Worm (Caenorhabditis elegans) whole organism, late embryonic: ENCODE measurements around the gene R09F10.1.

Source experiments
- F13H6.1 ChIP-seq: sonication (generic microtip); optimal IDR thresholded peaks from 2 replicates; lab custom pipeline; 2016; ENCODE audit warnings: missing genetic modification characterization, missing compliant biosample characterization
- ahr-1 ChIP-seq: sonication (generic microtip); optimal IDR thresholded peaks from 2 replicates; lab custom pipeline; 2016; ENCODE audit warnings: missing genetic modification characterization, missing compliant biosample characterization
- ceh-14 ChIP-seq: sonication (generic microtip); optimal IDR thresholded peaks from 2 replicates; lab custom pipeline; 2016; ENCODE audit warnings: missing genotype, missing genetic modification characterization, missing compliant biosample characterization
- ceh-18 ChIP-seq: sonication (generic microtip); optimal IDR thresholded peaks from 2 replicates; lab custom pipeline; 2016; ENCODE audit warnings: missing genetic modification characterization, missing compliant biosample characterization
- ceh-2 ChIP-seq: sonication (generic microtip); optimal IDR thresholded peaks from 2 replicates; lab custom pipeline; 2016; ENCODE audit warnings: missing genotype, missing genetic modification characterization, missing compliant biosample characterization
- ceh-22 ChIP-seq: sonication (generic microtip); optimal IDR thresholded peaks from 2 replicates; lab custom pipeline; 2017; ENCODE audit warnings: missing biosample characterization, missing genetic modification characterization
- ceh-24 ChIP-seq: sonication (generic microtip); optimal IDR thresholded peaks from 2 replicates; lab custom pipeline; 2016; ENCODE audit warnings: mild to moderate bottlenecking, missing genetic modification characterization, missing compliant biosample characterization
- ceh-30 ChIP-seq: fragments of 150-350 bp; optimal IDR thresholded peaks from 2 replicates; lab custom pipeline; 2014; ENCODE audit warnings: missing biosample characterization, missing genetic modification characterization
- ceh-31 ChIP-seq: sonication (generic microtip); optimal IDR thresholded peaks from 2 replicates; lab custom pipeline; 2016; ENCODE audit warnings: missing genetic modification characterization, missing compliant biosample characterization
- ceh-34 ChIP-seq: sonication (generic microtip); optimal IDR thresholded peaks from 2 replicates; lab custom pipeline; 2016; ENCODE audit warnings: mild to moderate bottlenecking, missing genetic modification characterization, missing compliant biosample characterization
- ceh-45 ChIP-seq: fragments of 200-800 bp; sonication (Bioruptor generic); IDR thresholded peaks from 2 replicates; pipeline ENCODE4 v1.3.6; 2022; ENCODE audit warnings: missing genetic modification reagents, missing genetic modification characterization, missing compliant biosample characterization
- che-1 ChIP-seq: sonication (generic microtip); optimal IDR thresholded peaks from 2 replicates; lab custom pipeline; 2016; ENCODE audit warnings: mild to moderate bottlenecking, missing genetic modification characterization, missing compliant biosample characterization
- dmd-4 ChIP-seq: sonication (generic microtip); optimal IDR thresholded peaks from 2 replicates; lab custom pipeline; 2016; ENCODE audit warnings: borderline replicate concordance, missing genetic modification characterization, missing compliant biosample characterization
- dve-1 ChIP-seq: sonication (generic microtip); optimal IDR thresholded peaks from 2 replicates; lab custom pipeline; 2017; ENCODE audit warnings: antibody characterized with exemption, mild to moderate bottlenecking, missing genetic modification characterization, missing compliant biosample characterization
- elt-2 ChIP-seq: sonication (generic microtip); optimal IDR thresholded peaks from 2 replicates; lab custom pipeline; 2016; ENCODE audit warnings: missing genetic modification reagents, missing genetic modification characterization, missing compliant biosample characterization
- ets-4 ChIP-seq: sonication (generic microtip); optimal IDR thresholded peaks from 2 replicates; lab custom pipeline; 2016; ENCODE audit warnings: missing genetic modification characterization, missing compliant biosample characterization
- fax-1 ChIP-seq: sonication (generic microtip); optimal IDR thresholded peaks from 2 replicates; lab custom pipeline; 2016; ENCODE audit warnings: missing genotype, missing genetic modification characterization, missing compliant biosample characterization
- hlh-30 ChIP-seq: sonication (generic microtip); optimal IDR thresholded peaks from 2 replicates; lab custom pipeline; 2017; ENCODE audit warnings: antibody characterized with exemption, missing genetic modification characterization, missing compliant biosample characterization; ENCODE audit not compliant: insufficient read depth
- hlh-6 ChIP-seq: sonication (generic microtip); optimal IDR thresholded peaks from 2 replicates; lab custom pipeline; 2016; ENCODE audit warnings: missing genotype, missing genetic modification characterization, missing compliant biosample characterization
- hlh-8 ChIP-seq: sonication (generic microtip); optimal IDR thresholded peaks from 2 replicates; lab custom pipeline; 2016; ENCODE audit warnings: missing genotype, missing genetic modification characterization, missing compliant biosample characterization
- lim-6 ChIP-seq: sonication (generic microtip); optimal IDR thresholded peaks from 2 replicates; lab custom pipeline; 2016; ENCODE audit warnings: missing genetic modification characterization, missing compliant biosample characterization
- nfya-1 ChIP-seq: sonication (generic microtip); optimal IDR thresholded peaks from 2 replicates; lab custom pipeline; 2017; ENCODE audit warnings: missing genetic modification characterization, mild to moderate bottlenecking, missing compliant biosample characterization, antibody characterized with exemption, moderate library complexity
- nhr-11 ChIP-seq: fragments of 150-350 bp; optimal IDR thresholded peaks from 2 replicates; lab custom pipeline; 2014; ENCODE audit warnings: missing biosample characterization, missing genetic modification characterization
- pag-3 ChIP-seq: sonication (generic microtip); optimal IDR thresholded peaks from 2 replicates; lab custom pipeline; 2016; ENCODE audit warnings: missing compliant biosample characterization, missing genetic modification characterization, borderline replicate concordance
- pat-9 ChIP-seq: fragments of 200-800 bp; sonication (Bioruptor generic); optimal IDR thresholded peaks from 2 replicates; lab custom pipeline; 2018; ENCODE audit warnings: mild to moderate bottlenecking, missing genetic modification characterization, moderate library complexity, missing compliant biosample characterization
- pax-1 ChIP-seq: fragments of 150-350 bp; optimal IDR thresholded peaks from 2 replicates; lab custom pipeline; 2014; ENCODE audit warnings: missing biosample characterization, missing genetic modification characterization
- pha-2 ChIP-seq: sonication (generic microtip); optimal IDR thresholded peaks from 2 replicates; lab custom pipeline; 2017; ENCODE audit warnings: mild to moderate bottlenecking, missing genetic modification characterization, missing compliant biosample characterization
- pha-4 ChIP-seq: fragments of 150-350 bp; optimal IDR thresholded peaks from 2 replicates; lab custom pipeline; 2018; ENCODE audit warnings: missing biosample characterization, missing genetic modification reagents, missing genetic modification characterization
- ref-2 ChIP-seq: sonication (generic microtip); optimal IDR thresholded peaks from 2 replicates; lab custom pipeline; 2016; ENCODE audit warnings: missing genetic modification characterization, missing compliant biosample characterization
- rnt-1 ChIP-seq: sonication (generic microtip); optimal IDR thresholded peaks from 2 replicates; lab custom pipeline; 2016; ENCODE audit warnings: missing genetic modification characterization, missing compliant biosample characterization
- sox-4 ChIP-seq: sonication (generic microtip); optimal IDR thresholded peaks from 2 replicates; lab custom pipeline; 2017; ENCODE audit warnings: mild to moderate bottlenecking, missing genetic modification characterization, inconsistent platforms, missing compliant biosample characterization
- tbx-2 ChIP-seq: sonication (generic microtip); optimal IDR thresholded peaks from 2 replicates; lab custom pipeline; 2016; ENCODE audit warnings: missing genetic modification characterization, missing compliant biosample characterization
- tbx-7 ChIP-seq: sonication (generic microtip); optimal IDR thresholded peaks from 2 replicates; lab custom pipeline; 2016; ENCODE audit warnings: missing genotype, missing genetic modification characterization, missing compliant biosample characterization
- unc-42 ChIP-seq: sonication (generic microtip); optimal IDR thresholded peaks from 2 replicates; lab custom pipeline; 2016; ENCODE audit warnings: missing genotype, missing genetic modification characterization, missing compliant biosample characterization
- unc-55 ChIP-seq: sonication (generic microtip); optimal IDR thresholded peaks from 2 replicates; lab custom pipeline; 2017; ENCODE audit warnings: missing biosample characterization, missing genetic modification reagents, missing genetic modification characterization
- unc-86 ChIP-seq: sonication (generic microtip); optimal IDR thresholded peaks from 2 replicates; lab custom pipeline; 2016; ENCODE audit warnings: missing genetic modification characterization, missing compliant biosample characterization

The R09F10.1 gene

ce11 chrX:8323371-8323770 lies at the start of gene R09F10.1:
TSS of gene R09F10.1 (plus strand) at chrX:8323592.
- TF ChIP-seq elt-2 = peak; percentile 77
- TF ChIP-seq ceh-45 (GFP tag; lab: Robert Waterston, UW) = no peak

- TF ChIP-seq ceh-31 (tag; lab: Kevin White, UChicago) (no peak), ahr-1 (tag; lab: Kevin White, UChicago) (no peak)
Measured at ce11 chrX:8274869-8275268, 48.5 kb upstream of the R09F10.1 start, which contains the start of gene ksr-1. TSS of gene ksr-1 (plus strand) at chrX:8275169.

- TF ChIP-seq unc-86 (tag; lab: Kevin White, UChicago) = no peak
- peak; percentile 32 for TF ChIP-seq unc-42 (tag; lab: Kevin White, UChicago)
- TF ChIP-seq ref-2 (tag; lab: Kevin White, UChicago) = peak; percentile 17
- TF ChIP-seq ceh-18 (tag; lab: Kevin White, UChicago) = peak; percentile 52
- peak; percentile 18 for TF ChIP-seq ceh-31 (tag; lab: Kevin White, UChicago)
- peak; percentile 26 for TF ChIP-seq nfya-1 (tag; lab: Kevin White, UChicago)
- TF ChIP-seq tbx-2 (tag; lab: Kevin White, UChicago) = peak; percentile 55
- no peak for TF ChIP-seq nhr-11
Measured at ce11 chrX:8276333-8276732, 47.1 kb upstream of the R09F10.1 start.

ce11 chrX:8276984-8277383 lies 46.4 kb upstream of the R09F10.1 start:
- TF ChIP-seq pha-2 (tag; lab: Kevin White, UChicago) (no peak), tbx-7 (no peak), ceh-30 (tag; lab: Kevin White, UChicago) (no peak), nhr-11 (no peak), pha-4 (tag; lab: Kevin White, UChicago) (no peak), che-1 (no peak), unc-42 (tag; lab: Kevin White, UChicago) (no peak), hlh-30 (tag; lab: Kevin White, UChicago) (no peak), hlh-8 (no peak), ceh-2 (tag; lab: Kevin White, UChicago) (no peak), ceh-14 (no peak), dmd-4 (tag; lab: Kevin White, UChicago) (no peak), ets-4 (tag; lab: Kevin White, UChicago) (no peak)

- TF ChIP-seq fax-1 (tag; lab: Kevin White, UChicago) (no peak), ceh-34 (no peak), pax-1 (tag; lab: Kevin White, UChicago) (no peak), ceh-22 (tag; lab: Kevin White, UChicago) (no peak), ceh-45 (GFP tag; lab: Robert Waterston, UW) (no peak), hlh-8 (no peak), ceh-24 (tag; lab: Kevin White, UChicago) (no peak), lim-6 (tag; lab: Kevin White, UChicago) (no peak), unc-55 (GFP tag; lab: Kevin White, UChicago) (no peak), ahr-1 (tag; lab: Kevin White, UChicago) (no peak), ets-4 (tag; lab: Kevin White, UChicago) (no peak), F13H6.1 (tag; lab: Kevin White, UChicago) (no peak), ceh-18 (tag; lab: Kevin White, UChicago) (no peak), ceh-30 (tag; lab: Kevin White, UChicago) (no peak)
Measured at ce11 chrX:8284003-8284402, 39.4 kb upstream of the R09F10.1 start.

- TF ChIP-seq sox-4 (tag; lab: Kevin White, UChicago) = no peak
- no peak for TF ChIP-seq pat-9
- TF ChIP-seq hlh-6 (tag; lab: Kevin White, UChicago) = no peak
- no peak for TF ChIP-seq rnt-1 (tag; lab: Kevin White, UChicago)
- no peak for TF ChIP-seq dve-1 (tag; lab: Kevin White, UChicago)
- TF ChIP-seq ref-2 (tag; lab: Kevin White, UChicago) = no peak
- TF ChIP-seq ahr-1 (tag; lab: Kevin White, UChicago) = no peak
- no peak for TF ChIP-seq pag-3
Measured at ce11 chrX:8285169-8285796, 38.1 kb upstream of the R09F10.1 start, which contains the start of the genes fis-2 and F13B9.2. TSS of gene fis-2 (minus strand) at chrX:8285219. TSS of gene F13B9.2 (plus strand) at chrX:8285683.
